Fruit fly (Drosophila melanogaster) whole organism, prepupa: Measurements from ENCODE around the gene LpR2.

Experiments used
- fd59A ChIP-seq: fragments of 200-800 bp; sonication (Bioruptor generic); optimal IDR thresholded peaks from 2 replicates; lab custom pipeline; 2017; ENCODE audit warnings: missing biosample characterization, mild to moderate bottlenecking, missing genetic modification characterization, missing genetic modification reagents
- fkh ChIP-seq: fragments of 200-800 bp; sonication (Bioruptor generic); optimal IDR thresholded peaks from 3 replicates; lab custom pipeline; 2017; ENCODE audit warnings: missing biosample characterization, mild to moderate bottlenecking, missing genetic modification characterization, moderate library complexity

DNA sequence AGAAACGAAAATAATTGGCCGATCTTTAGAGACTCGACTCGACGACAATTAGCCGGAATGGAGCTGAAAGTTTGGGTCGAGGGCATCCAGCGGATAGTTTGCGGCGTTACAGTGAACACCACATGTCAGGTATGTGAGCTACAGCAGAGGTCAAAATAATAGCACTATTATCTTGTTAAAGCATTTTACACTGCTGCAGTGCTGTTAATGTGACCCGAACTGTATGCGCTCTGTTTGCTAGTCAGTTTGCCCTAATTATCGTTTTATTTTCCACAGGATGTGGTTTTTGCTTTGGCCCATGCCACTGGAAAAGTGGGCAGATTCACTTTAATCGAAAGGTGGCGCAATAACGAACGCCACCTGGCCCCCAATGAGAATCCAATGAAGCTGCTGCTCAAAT, 77.9 kb downstream of the LpR2 start:
- TF ChIP-seq fd59A (GFP tag; lab: Kevin White, UChicago) (no peak), fkh (GFP tag; lab: Kevin White, UChicago) (no peak)
